Worm (Caenorhabditis elegans) whole organism, midembryonic: ENCODE measurements around the gene srx-119.

ENCODE experiments used
- T22C8.4 ChIP-seq: fragments of 200-800 bp; sonication (Bioruptor generic); IDR thresholded peaks from 2 replicates; pipeline ENCODE4 v1.3.6; 2022; ENCODE audit warnings: missing genetic modification characterization, missing compliant biosample characterization
- flt-1 ChIP-seq: fragments of 200-800 bp; sonication (Bioruptor generic); IDR thresholded peaks from 2 replicates; pipeline ENCODE4 v1.3.6; 2022; ENCODE audit warnings: missing genetic modification characterization, missing compliant biosample characterization
- med-1 ChIP-seq: sonication (generic microtip); optimal IDR thresholded peaks from 2 replicates; lab custom pipeline; 2017; ENCODE audit warnings: missing genetic modification characterization, mild to moderate bottlenecking, missing compliant biosample characterization, antibody characterized with exemption, missing genetic modification reagents; ENCODE audit not compliant: insufficient read depth
- ref-1 ChIP-seq: fragments of 200-800 bp; sonication (Bioruptor generic); conservative IDR thresholded peaks from 2 replicates; pipeline ENCODE4 v1.3.6; 2022; ENCODE audit warnings: missing genetic modification reagents, missing genetic modification characterization, missing compliant biosample characterization
- tab-1 ChIP-seq: fragments of 200-800 bp; sonication (Bioruptor generic); IDR thresholded peaks from 2 replicates; pipeline ENCODE4 v1.3.6; 2022; ENCODE audit warnings: missing genetic modification characterization, missing compliant biosample characterization
- ztf-23 ChIP-seq: fragments of 200-800 bp; sonication (Bioruptor generic); IDR thresholded peaks from 2 replicates; pipeline ENCODE4 v1.3.6; 2022; ENCODE audit warnings: missing genetic modification reagents, missing genetic modification characterization, missing compliant biosample characterization

DNA sequence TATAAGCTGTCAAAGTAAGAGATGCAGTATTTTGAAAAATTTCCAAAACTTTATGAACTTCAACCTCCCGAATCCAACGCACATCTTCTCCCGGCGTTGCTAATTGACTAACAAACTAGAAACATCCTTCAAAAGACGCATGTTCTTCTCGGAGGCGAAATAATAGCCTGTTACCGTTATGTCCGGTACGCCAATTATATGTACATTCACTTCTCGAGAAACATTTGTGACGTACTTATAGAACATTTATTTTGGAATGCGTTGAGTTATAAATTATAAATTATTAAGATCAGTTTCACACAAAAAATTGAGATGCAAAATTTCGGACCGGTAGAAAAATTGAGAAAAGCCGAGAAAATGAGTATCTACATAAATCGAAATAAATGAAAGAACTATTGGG is 31.1 kb upstream of the srx-119 start, which contains the start of gene T21B4.3:
- TF ChIP-seq med-1 (GFP tag; lab: Kevin White, UChicago) (no peak), flt-1 (no peak), ref-1 (GFP tag; lab: Robert Waterston, UW) (no peak), tab-1 (GFP tag; lab: Robert Waterston, UW) (no peak), T22C8.4 (GFP tag; lab: Robert Waterston, UW) (no peak), ztf-23 (GFP tag; lab: Robert Waterston, UW) (no peak)
